Fruit fly (Drosophila melanogaster): ENCODE results near the gene CG11529.

Gene CG11529

dm6 chr3L:12163693-12164092 lies 33.9 kb upstream of the CG11529 start, which contains the start of gene CG9760 (continued):
- TF ChIP-seq vvl (GFP tag; IDR thresholded peaks at IDR 0.05) = peak; percentile 31; the same call in 1 of the 2 replicates
- TF ChIP-seq nom (GFP tag; optimal IDR thresholded peaks at IDR 0.05) = no peak
- no peak for TF ChIP-seq CG2116 (GFP tag; optimal IDR thresholded peaks at IDR 0.05)
- no peak for TF ChIP-seq sens-2 (GFP tag; IDR thresholded peaks at IDR 0.05)
- peak; percentile 18 for TF ChIP-seq Xbp1 (GFP tag; optimal IDR thresholded peaks at IDR 0.05)
- no peak for TF ChIP-seq Hand (GFP tag; optimal IDR thresholded peaks at IDR 0.05)
- TF ChIP-seq peb (GFP tag; IDR thresholded peaks at IDR 0.05) = peak; percentile 6; the same call in 1 of the 2 replicates
- peak; percentile 67 for TF ChIP-seq ci (GFP tag; IDR thresholded peaks at IDR 0.05)
- peak; percentile 44; the same call in 1 of the 2 replicates for TF ChIP-seq CG5953 (GFP tag; IDR thresholded peaks at IDR 0.05)
- TF ChIP-seq CG11695 (GFP tag; IDR thresholded peaks at IDR 0.05) = peak; percentile 88
- peak; percentile 55 for TF ChIP-seq CG17328 (GFP tag; IDR thresholded peaks at IDR 0.05)
- no peak for TF ChIP-seq CG1647 (GFP tag; optimal IDR thresholded peaks at IDR 0.05)
- no peak for TF ChIP-seq CG10267 (tag; optimal IDR thresholded peaks at IDR 0.05)
- no peak for TF ChIP-seq her (GFP tag; optimal IDR thresholded peaks at IDR 0.05)
- peak; percentile 47 for TF ChIP-seq CG14441 (GFP tag; IDR thresholded peaks at IDR 0.05)
- no peak for TF ChIP-seq Dip2 (GFP tag; IDR thresholded peaks at IDR 0.05)
- peak; percentile 22; the same call in 1 of the 2 replicates for TF ChIP-seq Xrp1 (GFP tag; IDR thresholded peaks at IDR 0.05)
- TF ChIP-seq CG8924 (tag; optimal IDR thresholded peaks at IDR 0.05) = no peak
- TF ChIP-seq HLH3B (GFP tag; IDR thresholded peaks at IDR 0.05) = 0 out of 2 replicates have a peak, but pooled peaks have one; percentile 39
- no peak for TF ChIP-seq CG6175 (GFP tag; IDR thresholded peaks at IDR 0.05)
- peak; percentile 49 for TF ChIP-seq Deaf1 (tag; optimal IDR thresholded peaks at IDR 0.05)
- TF ChIP-seq CG9817 (tag; optimal IDR thresholded peaks at IDR 0.05) = no peak
- no peak for TF ChIP-seq CG30020 (tag; optimal IDR thresholded peaks at IDR 0.05)
- TF ChIP-seq CG7372 (GFP tag; IDR thresholded peaks at IDR 0.05) = peak; percentile 66; the same call in 1 of the 2 replicates
- no peak for TF ChIP-seq Lhr (GFP tag; optimal IDR thresholded peaks at IDR 0.05)
- TF ChIP-seq CG6654 (GFP tag; optimal IDR thresholded peaks at IDR 0.05) = no peak
- no peak for TF ChIP-seq pan (optimal IDR thresholded peaks at IDR 0.05)
- TF ChIP-seq pan (GFP tag; optimal IDR thresholded peaks at IDR 0.05 in 1 of 2, IDR thresholded peaks at IDR 0.05 in 1 of 2) = peak in 1 of 2 experiments; percentile 52
- TF ChIP-seq CG32772 (GFP tag; IDR thresholded peaks at IDR 0.05) = peak; percentile 26; the same call in 1 of the 2 replicates
- TF ChIP-seq NFAT (GFP tag; IDR thresholded peaks at IDR 0.05) = 0 out of 2 replicates have a peak, but pooled peaks have one; percentile 12
- no peak for TF ChIP-seq fd96Cb (tag; optimal IDR thresholded peaks at IDR 0.05)
- TF ChIP-seq vfl (GFP tag; optimal IDR thresholded peaks at IDR 0.05) = no peak
- TF ChIP-seq Ets65A (GFP tag) = peak; percentile 56
- TF ChIP-seq CG7357 (GFP tag; IDR thresholded peaks at IDR 0.05) = no peak
- peak; percentile 25; the same call in 1 of the 2 replicates for TF ChIP-seq slbo (GFP tag; IDR thresholded peaks at IDR 0.05)
- TF ChIP-seq ewg (GFP tag; optimal IDR thresholded peaks at IDR 0.05) = peak; percentile 56
- TF ChIP-seq zen (tag; optimal IDR thresholded peaks at IDR 0.05) = no peak
- TF ChIP-seq Med (GFP tag) = peak; percentile 82
- 0 out of 2 replicates have a peak, but pooled peaks have one; percentile 11 for TF ChIP-seq ssp (GFP tag; IDR thresholded peaks at IDR 0.05)
- TF ChIP-seq lmd (GFP tag; IDR thresholded peaks at IDR 0.05) = peak; percentile 39
- TF ChIP-seq zfh1 (GFP tag; IDR thresholded peaks at IDR 0.05) = 0 out of 3 replicates have a peak, but pooled peaks have one; percentile 37
- TF ChIP-seq CG32532 (GFP tag; IDR thresholded peaks at IDR 0.05) = peak; percentile 42; the same call in 1 of the 2 replicates
- TF ChIP-seq CG17385 (GFP tag; optimal IDR thresholded peaks at IDR 0.05) = peak; percentile 5
- TF ChIP-seq crp (GFP tag; optimal IDR thresholded peaks at IDR 0.05) = peak in 1 of 2 experiments; percentile 53
- no peak for TF ChIP-seq CG7786 (GFP tag; optimal IDR thresholded peaks at IDR 0.05)
- TF ChIP-seq Atf6 (GFP tag; IDR thresholded peaks at IDR 0.05) = peak; percentile 7; the same call in 1 of the 2 replicates
- TF ChIP-seq CG1603 (tag; optimal IDR thresholded peaks at IDR 0.05) = peak; percentile 46
- no peak for TF ChIP-seq btn (GFP tag; optimal IDR thresholded peaks at IDR 0.05)
- TF ChIP-seq lov (optimal IDR thresholded peaks at IDR 0.05) = no peak
- TF ChIP-seq lov (GFP tag; IDR thresholded peaks at IDR 0.05) = 0 out of 3 replicates have a peak, but pooled peaks have one; percentile 35

Measured in whole organism, embryonic.